Fruit fly (Drosophila melanogaster) whole organism, embryonic: Measurements from ENCODE around the gene CG6225.

ENCODE experiments used
- Atf-2 ChIP-seq: fragments of 200-800 bp; sonication (Bioruptor generic); optimal IDR thresholded peaks from 2 replicates; lab custom pipeline; 2016; ENCODE audit warnings: missing biosample characterization, missing genetic modification characterization
- Bdp1 ChIP-seq: fragments of 200-800 bp; sonication (Bioruptor generic); optimal IDR thresholded peaks from 3 replicates; lab custom pipeline; 2016; ENCODE audit warnings: missing biosample characterization, missing genetic modification characterization
- CG11085 ChIP-seq: fragments of 200-800 bp; sonication (Bioruptor generic); IDR thresholded peaks from 2 replicates; pipeline ENCODE4 v1.3.6; 2022; ENCODE audit warnings: missing biosample characterization, missing genetic modification characterization
- CG12071 ChIP-seq: fragments of 200-800 bp; sonication (Bioruptor generic); optimal IDR thresholded peaks from 3 replicates; lab custom pipeline; 2018; ENCODE audit warnings: missing biosample characterization, mild to moderate bottlenecking, missing genetic modification characterization
- CG12659 ChIP-seq: fragments of 200-800 bp; sonication (Bioruptor generic); optimal IDR thresholded peaks from 3 replicates; lab custom pipeline; 2017; ENCODE audit warnings: mild to moderate bottlenecking, missing biosample characterization, missing genetic modification reagents, missing genetic modification characterization
- CG15514 ChIP-seq: fragments of 200-800 bp; sonication (Bioruptor generic); optimal IDR thresholded peaks from 3 replicates; lab custom pipeline; 2017; ENCODE audit warnings: missing biosample characterization, missing genetic modification characterization, mild to moderate bottlenecking, moderate library complexity, missing genetic modification reagents
- CG17568 ChIP-seq: fragments of 200-800 bp; sonication (Bioruptor generic); optimal IDR thresholded peaks from 2 replicates; lab custom pipeline; 2018; ENCODE audit warnings: missing biosample characterization, mild to moderate bottlenecking, missing genetic modification characterization, moderate library complexity
- CG17802 ChIP-seq: fragments of 200-800 bp; sonication (Bioruptor generic); optimal IDR thresholded peaks from 2 replicates; lab custom pipeline; 2018; ENCODE audit warnings: missing biosample characterization, mild to moderate bottlenecking, missing genetic modification characterization, moderate library complexity
- CG1792 ChIP-seq: fragments of 200-800 bp; sonication (Bioruptor generic); optimal IDR thresholded peaks from 2 replicates; lab custom pipeline; 2016; ENCODE audit warnings: missing biosample characterization, missing genetic modification characterization
- CG2120 ChIP-seq: fragments of 200-800 bp; sonication (Bioruptor generic); optimal IDR thresholded peaks from 3 replicates; lab custom pipeline; 2016; ENCODE audit warnings: missing biosample characterization, missing genetic modification characterization
- CG30020 ChIP-seq: fragments of 200-800 bp; optimal IDR thresholded peaks from 2 replicates; lab custom pipeline; 2019; ENCODE audit warnings: missing biosample characterization, mild to moderate bottlenecking, missing genetic modification characterization, moderate library complexity
- CG3163 ChIP-seq: fragments of 200-800 bp; sonication (Bioruptor generic); optimal IDR thresholded peaks from 3 replicates; lab custom pipeline; 2016; ENCODE audit warnings: missing biosample characterization, missing genetic modification characterization
- CG34224 ChIP-seq: fragments of 200-800 bp; sonication (Bioruptor generic); IDR thresholded peaks from 3 replicates; pipeline ENCODE4 v1.3.6; 2022; ENCODE audit warnings: missing biosample characterization, missing genetic modification characterization; ENCODE audit not compliant: partially characterized antibody
- CG6272 ChIP-seq: fragments of 200-800 bp; sonication (Bioruptor generic); IDR thresholded peaks from 2 replicates; pipeline ENCODE4 v1.3.6; 2022; ENCODE audit warnings: missing biosample characterization, missing genetic modification characterization
- CG8944 ChIP-seq: fragments of 200-800 bp; sonication (Bioruptor generic); optimal IDR thresholded peaks from 3 replicates; lab custom pipeline; 2016; ENCODE audit warnings: missing biosample characterization, missing genetic modification characterization
- Camta ChIP-seq: fragments of 200-800 bp; sonication (Bioruptor generic); optimal IDR thresholded peaks from 2 replicates; lab custom pipeline; 2016; ENCODE audit warnings: missing biosample characterization, missing genetic modification characterization
- CrebB ChIP-seq: fragments of 200-800 bp; sonication (Bioruptor generic); optimal IDR thresholded peaks from 3 replicates; lab custom pipeline; 2018; ENCODE audit warnings: missing biosample characterization, mild to moderate bottlenecking, missing genetic modification characterization
- Deaf1 ChIP-seq: fragments of 200-800 bp; optimal IDR thresholded peaks from 3 replicates; lab custom pipeline; 2019; ENCODE audit warnings: missing biosample characterization, mild to moderate bottlenecking, missing genetic modification characterization, moderate library complexity
- ERR ChIP-seq: fragments of 200-800 bp; sonication (Bioruptor generic); optimal IDR thresholded peaks from 2 replicates; lab custom pipeline; 2016; ENCODE audit warnings: missing biosample characterization, missing genetic modification characterization
- Hey ChIP-seq: fragments of 200-800 bp; sonication (Bioruptor generic); optimal IDR thresholded peaks from 3 replicates; lab custom pipeline; 2018; ENCODE audit warnings: missing biosample characterization, mild to moderate bottlenecking, missing genetic modification characterization
- Hr3 ChIP-seq: fragments of 200-800 bp; sonication (Bioruptor generic); optimal IDR thresholded peaks from 3 replicates; lab custom pipeline; 2016; ENCODE audit warnings: missing biosample characterization, missing genetic modification characterization
- Hr78 ChIP-seq, 2 experiments: fragments of 200-800 bp in 1 of 2; fragments of >200 bp in 1 of 2; sonication (Bioruptor generic) in 1 of 2; optimal IDR thresholded peaks; 2 replicates each; lab custom pipeline; 2017 to 2019; ENCODE audit warnings: missing biosample characterization in 2 of 2, missing genetic modification characterization in 2 of 2, mild to moderate bottlenecking in 1 of 2, moderate library complexity in 1 of 2
- Hsf ChIP-seq: fragments of 200-800 bp; sonication (Bioruptor generic); optimal IDR thresholded peaks from 3 replicates; lab custom pipeline; 2016; ENCODE audit warnings: missing biosample characterization, missing genetic modification characterization
- MTF-1 ChIP-seq: fragments of 200-800 bp; sonication (Bioruptor generic); optimal IDR thresholded peaks from 2 replicates; lab custom pipeline; 2018; ENCODE audit warnings: missing biosample characterization, mild to moderate bottlenecking, missing genetic modification characterization, borderline replicate concordance
- Med ChIP-seq: fragments of 200-800 bp; sonication (Bioruptor generic); peaks from one replicate; lab custom pipeline; 2016; ENCODE audit warnings: missing biosample characterization, missing genetic modification characterization, mild to moderate bottlenecking, inconsistent platforms, moderate library complexity
- Oli ChIP-seq: fragments of 200-800 bp; sonication (Bioruptor generic); optimal IDR thresholded peaks from 2 replicates; lab custom pipeline; 2018; ENCODE audit warnings: missing biosample characterization, mild to moderate bottlenecking, missing genetic modification characterization, moderate library complexity
- Optix ChIP-seq: fragments of 200-800 bp; sonication (Bioruptor generic); IDR thresholded peaks from 3 replicates; pipeline ENCODE4 v1.3.6; 2022; ENCODE audit warnings: missing biosample characterization, missing genetic modification characterization
- TFAM ChIP-seq: fragments of 200-800 bp; sonication (Bioruptor generic); optimal IDR thresholded peaks from 2 replicates; lab custom pipeline; 2017; ENCODE audit warnings: missing biosample characterization, missing genetic modification characterization, inconsistent platforms
- Tbp ChIP-seq: fragments of >200 bp; optimal IDR thresholded peaks from 2 replicates; lab custom pipeline; 2018; ENCODE audit warnings: missing biosample characterization, missing genetic modification characterization
- Usf ChIP-seq: fragments of 200-800 bp; sonication (Bioruptor generic); optimal IDR thresholded peaks from 2 replicates; lab custom pipeline; 2017; ENCODE audit warnings: missing genotype, missing biosample characterization, missing genetic modification characterization
- amos ChIP-seq: fragments of 200-800 bp; sonication (Bioruptor generic); IDR thresholded peaks from 2 replicates; pipeline ENCODE4 v1.3.6; 2022; ENCODE audit warnings: missing biosample characterization, missing genetic modification characterization; ENCODE audit not compliant: partially characterized antibody
- btn ChIP-seq: fragments of 200-800 bp; sonication (Bioruptor generic); optimal IDR thresholded peaks from 2 replicates; lab custom pipeline; 2016; ENCODE audit warnings: missing biosample characterization, missing genetic modification characterization
- cg ChIP-seq: fragments of 200-800 bp; sonication (Bioruptor generic); optimal IDR thresholded peaks from 3 replicates; lab custom pipeline; 2019; ENCODE audit warnings: missing biosample characterization, mild to moderate bottlenecking, missing genetic modification characterization, moderate library complexity
- chm ChIP-seq: fragments of 200-800 bp; sonication (Bioruptor generic); IDR thresholded peaks from 2 replicates; pipeline ENCODE4 v1.3.6; 2022; ENCODE audit warnings: missing biosample characterization, missing genetic modification characterization
- crp ChIP-seq, 2 experiments: fragments of 200-800 bp; sonication (Bioruptor generic); optimal IDR thresholded peaks; 2 replicates in 1 of 2; 3 replicates in 1 of 2; lab custom pipeline; 2017; ENCODE audit warnings: missing biosample characterization in 2 of 2, missing genetic modification characterization in 2 of 2, mild to moderate bottlenecking in 1 of 2, moderate library complexity in 1 of 2
- dmrt99B ChIP-seq: fragments of 200-800 bp; sonication (Bioruptor generic); optimal IDR thresholded peaks from 2 replicates; lab custom pipeline; 2018; ENCODE audit warnings: missing biosample characterization, mild to moderate bottlenecking, missing genetic modification characterization, moderate library complexity
- gro ChIP-seq: fragments of 200-800 bp; sonication (Bioruptor generic); optimal IDR thresholded peaks from 2 replicates; lab custom pipeline; 2016; ENCODE audit warnings: missing biosample characterization, missing genetic modification characterization
- gsb-n ChIP-seq: fragments of 200-800 bp; sonication (Bioruptor generic); optimal IDR thresholded peaks from 3 replicates; lab custom pipeline; 2018; ENCODE audit warnings: missing biosample characterization, mild to moderate bottlenecking, missing genetic modification characterization
- hkb ChIP-seq, 2 experiments: fragments of 200-800 bp in 1 of 2; fragments of >200 bp in 1 of 2; sonication (Bioruptor generic) in 1 of 2; IDR thresholded peaks in 1 of 2; optimal IDR thresholded peaks in 1 of 2; 2 replicates each; pipeline versions ENCODE4 v1.3.6 to Lab custom; 2017 to 2022; ENCODE audit warnings: missing biosample characterization in 1 of 2, missing genetic modification characterization in 1 of 2
- inv ChIP-seq: fragments of 200-800 bp; sonication (Bioruptor generic); IDR thresholded peaks from 2 replicates; pipeline ENCODE4 v1.3.6; 2022; ENCODE audit warnings: missing biosample characterization, missing genetic modification characterization; ENCODE audit not compliant: partially characterized antibody
- knrl ChIP-seq: fragments of 200-800 bp; sonication (Bioruptor generic); IDR thresholded peaks from 3 replicates; pipeline ENCODE4 v1.3.6; 2022; ENCODE audit warnings: missing biosample characterization, missing genetic modification characterization; ENCODE audit not compliant: partially characterized antibody
- lbe ChIP-seq: fragments of 200-800 bp; sonication (Bioruptor generic); optimal IDR thresholded peaks from 2 replicates; lab custom pipeline; 2016; ENCODE audit warnings: missing biosample characterization, mild to moderate bottlenecking, missing genetic modification characterization
- nau ChIP-seq: fragments of 200-800 bp; sonication (Bioruptor generic); optimal IDR thresholded peaks from 3 replicates; lab custom pipeline; 2017; ENCODE audit warnings: missing biosample characterization, mild to moderate bottlenecking, missing genetic modification characterization, missing genetic modification reagents
- oc ChIP-seq: fragments of 200-800 bp; sonication (Bioruptor generic); optimal IDR thresholded peaks from 2 replicates; lab custom pipeline; 2018; ENCODE audit warnings: missing biosample characterization, mild to moderate bottlenecking, missing genetic modification characterization, moderate library complexity
- sd ChIP-seq: fragments of 200-800 bp; sonication (Bioruptor generic); optimal IDR thresholded peaks from 3 replicates; lab custom pipeline; 2018; ENCODE audit warnings: missing biosample characterization, mild to moderate bottlenecking, missing genetic modification characterization, moderate library complexity
- stc ChIP-seq: fragments of 200-800 bp; sonication (Bioruptor generic); IDR thresholded peaks from 2 replicates; pipeline ENCODE4 v1.3.6; 2022; ENCODE audit warnings: missing biosample characterization, missing genetic modification characterization
- unpg ChIP-seq: fragments of 200-800 bp; sonication (Bioruptor generic); optimal IDR thresholded peaks from 3 replicates; lab custom pipeline; 2018; ENCODE audit warnings: missing biosample characterization, mild to moderate bottlenecking, missing genetic modification characterization, moderate library complexity
- zen2 ChIP-seq: fragments of 200-800 bp; sonication (Bioruptor generic); IDR thresholded peaks from 3 replicates; pipeline ENCODE4 v1.3.6; 2022; ENCODE audit warnings: missing biosample characterization, missing genetic modification characterization; ENCODE audit not compliant: partially characterized antibody
- zfh2 ChIP-seq: fragments of 200-800 bp; sonication (Bioruptor generic); optimal IDR thresholded peaks from 2 replicates; lab custom pipeline; 2016; ENCODE audit warnings: missing biosample characterization, missing genetic modification characterization

Gene CG6225

DNA sequence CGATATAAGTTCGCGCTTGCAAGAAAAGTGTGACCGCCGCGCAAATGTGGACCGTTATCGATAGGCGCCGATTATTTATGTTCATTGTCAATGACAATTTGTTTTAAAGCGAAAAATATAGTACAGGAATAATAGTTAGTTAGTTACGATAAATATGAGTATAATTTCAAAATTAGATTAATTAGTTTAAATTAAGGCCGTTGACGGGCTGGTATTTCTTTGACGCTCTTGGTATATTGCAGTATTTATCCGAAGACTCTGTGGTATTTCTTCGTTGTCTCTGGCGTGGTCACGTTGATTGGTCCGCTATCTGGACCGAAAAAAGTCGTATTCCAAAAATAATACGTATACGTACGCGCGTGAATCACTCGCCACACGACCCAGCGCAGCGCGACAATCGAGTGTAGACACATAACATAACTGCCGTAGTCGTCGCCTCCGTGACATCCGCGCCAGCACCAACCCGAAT lies 43.2 kb downstream of the CG6225 start (continued):
- no peak for TF ChIP-seq Oli
- peak; percentile 37 for TF ChIP-seq CG15514
- TF ChIP-seq zen2, result no peak
- TF ChIP-seq CG6272, result no peak
- TF ChIP-seq Deaf1 (tag; lab: Kevin White, UChicago), result no peak
- TF ChIP-seq oc (tag; lab: Kevin White, UChicago), result no peak
- no peak for TF ChIP-seq Optix (GFP tag; lab: Robert Waterston, UW)
- TF ChIP-seq inv (GFP tag; lab: Robert Waterston, UW), result peak; percentile 29; the same call in 1 of the 2 replicates
- TF ChIP-seq CG2120, result no peak
- TF ChIP-seq sd (tag; lab: Kevin White, UChicago), result no peak
- TF ChIP-seq stc, result no peak
- no peak for TF ChIP-seq MTF-1 (GFP tag; lab: Kevin White, UChicago)
- no peak for TF ChIP-seq CG8944 (GFP tag; lab: Kevin White, UChicago)
- peak; percentile 68 for TF ChIP-seq CG12659 (GFP tag; lab: Kevin White, UChicago)
- no peak for TF ChIP-seq gsb-n (tag; lab: Kevin White, UChicago)
- TF ChIP-seq Usf, result no peak
- peak; percentile 51; the same call in 2 of the 3 replicates for TF ChIP-seq CG34224 (GFP tag; lab: Robert Waterston, UW)
- TF ChIP-seq lbe (GFP tag; lab: Kevin White, UChicago), result peak; percentile 48
- no peak for TF ChIP-seq Camta (GFP tag; lab: Kevin White, UChicago)
- no peak for TF ChIP-seq CG1792 (GFP tag; lab: Kevin White, UChicago)
- no peak for TF ChIP-seq CG11085
- TF ChIP-seq chm (GFP tag; lab: Robert Waterston, UW), result peak; percentile 21; the same call in 1 of the 2 replicates
- no peak for TF ChIP-seq gro (GFP tag; lab: Kevin White, UChicago)
- no peak for TF ChIP-seq ERR
- no peak for TF ChIP-seq Tbp (GFP tag; lab: Kevin White, UChicago)
- peak; percentile 83 for TF ChIP-seq Med (GFP tag; lab: Kevin White, UChicago)
- TF ChIP-seq CG17802 (tag; lab: Kevin White, UChicago), result no peak
- peak; percentile 60 for TF ChIP-seq knrl
- TF ChIP-seq amos (GFP tag; lab: Robert Waterston, UW), result peak; percentile 53
- TF ChIP-seq hkb (optimal IDR thresholded peaks at IDR 0.05; lab: Kevin White, UChicago), result peak; percentile 21
- no peak; the same call in 1 of the 2 replicates for TF ChIP-seq hkb (GFP tag; IDR thresholded peaks at IDR 0.05; lab: Robert Waterston, UW)
- no peak for TF ChIP-seq cg (GFP tag; lab: Kevin White, UChicago)
- TF ChIP-seq Hsf (GFP tag; lab: Kevin White, UChicago), result no peak
- no peak for TF ChIP-seq btn (GFP tag; lab: Kevin White, UChicago)
- no peak for TF ChIP-seq zfh2 (GFP tag; lab: Kevin White, UChicago)
- no peak for TF ChIP-seq Bdp1
- TF ChIP-seq CrebB (tag; lab: Kevin White, UChicago), result peak; percentile 4
- TF ChIP-seq CG30020 (tag; lab: Kevin White, UChicago), result peak; percentile 48
- TF ChIP-seq Hey (tag; lab: Kevin White, UChicago), result no peak
- peak; percentile 7 for TF ChIP-seq CG12071 (GFP tag; lab: Kevin White, UChicago)
- no peak for TF ChIP-seq dmrt99B (tag; lab: Kevin White, UChicago)
- no peak for TF ChIP-seq nau (GFP tag; lab: Kevin White, UChicago)
- no peak for TF ChIP-seq unpg (GFP tag; lab: Kevin White, UChicago)
- TF ChIP-seq Atf-2 (GFP tag; lab: Kevin White, UChicago), result no peak
- TF ChIP-seq CG17568 (GFP tag; lab: Kevin White, UChicago), result no peak
- peak in 1 of 2 experiments; percentile 25 for TF ChIP-seq Hr78 (GFP tag; optimal IDR thresholded peaks at IDR 0.05; lab: Kevin White, UChicago)
- no peak for TF ChIP-seq CG3163 (GFP tag; lab: Kevin White, UChicago)
- TF ChIP-seq TFAM (GFP tag; lab: Kevin White, UChicago), result no peak
- no peak for TF ChIP-seq crp (GFP tag; optimal IDR thresholded peaks at IDR 0.05; lab: Kevin White, UChicago)
- TF ChIP-seq Hr3 (GFP tag; lab: Kevin White, UChicago), result no peak
